Fruit fly (Drosophila melanogaster): Measurements from ENCODE around the gene S-Lap2.
A peak's percentile ranks its signal among the peaks of the same experiment; 100 is the strongest.

S-Lap2 gene

DNA sequence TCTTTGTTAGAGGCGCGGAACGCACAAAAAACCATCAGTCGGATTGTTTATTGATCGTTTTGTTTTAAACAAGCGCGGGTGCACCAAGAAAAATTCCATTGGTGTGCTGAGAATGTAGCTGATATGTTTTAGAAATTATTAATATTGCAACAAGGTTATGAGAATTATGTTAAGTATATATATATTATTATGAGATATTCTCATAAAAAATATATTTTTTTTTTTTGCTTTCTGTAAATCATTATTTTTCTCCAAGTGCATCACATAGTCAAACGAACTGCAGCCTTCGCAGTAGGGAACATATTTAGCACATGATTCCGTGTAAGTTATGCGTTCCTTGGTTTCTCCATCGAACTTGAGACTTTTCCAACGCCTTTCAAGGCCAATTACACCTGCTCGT lies 9.3 kb downstream of the S-Lap2 start (continued):
- TF ChIP-seq Trl (optimal IDR thresholded peaks at IDR 0.05) (no peak), Trl (GFP tag; optimal IDR thresholded peaks at IDR 0.05) (no peak), zfh1 (GFP tag; IDR thresholded peaks at IDR 0.05) (peak; percentile 72), CG30020 (tag; optimal IDR thresholded peaks at IDR 0.05) (no peak), CG14441 (GFP tag; IDR thresholded peaks at IDR 0.05) (peak; percentile 77), bigmax (GFP tag; optimal IDR thresholded peaks at IDR 0.05) (no peak), Kr (GFP tag; optimal IDR thresholded peaks at IDR 0.05) (no peak), Hr51 (GFP tag; optimal IDR thresholded peaks at IDR 0.05) (no peak), psq (GFP tag; optimal IDR thresholded peaks at IDR 0.05) (no peak), nau (GFP tag; optimal IDR thresholded peaks at IDR 0.05) (no peak), CG9609 (GFP tag; optimal IDR thresholded peaks at IDR 0.05) (no peak), Jarid2 (GFP tag; optimal IDR thresholded peaks at IDR 0.05) (peak; percentile 38), CG17612 (GFP tag; IDR thresholded peaks at IDR 0.05) (0 out of 2 replicates have a peak, but pooled peaks have one; percentile 29), cas (GFP tag; IDR thresholded peaks at IDR 0.05) (0 out of 2 replicates have a peak, but pooled peaks have one; percentile 11), CG7786 (GFP tag; optimal IDR thresholded peaks at IDR 0.05) (no peak), Side (GFP tag; optimal IDR thresholded peaks at IDR 0.05) (no peak), fd3F (GFP tag; optimal IDR thresholded peaks at IDR 0.05) (peak; percentile 16), CG18764 (GFP tag; optimal IDR thresholded peaks at IDR 0.05) (peak; percentile 19), trem (tag; optimal IDR thresholded peaks at IDR 0.05) (peak; percentile 58), CG18599 (GFP tag; optimal IDR thresholded peaks at IDR 0.05) (peak; percentile 60), Ssrp (tag; optimal IDR thresholded peaks at IDR 0.05) (peak; percentile 42), BtbVII (GFP tag; optimal IDR thresholded peaks at IDR 0.05) (no peak), Med (GFP tag) (peak; percentile 63), CG31365 (tag; optimal IDR thresholded peaks at IDR 0.05) (no peak), CG18011 (GFP tag; optimal IDR thresholded peaks at IDR 0.05) (no peak), CTCF (GFP tag; optimal IDR thresholded peaks at IDR 0.05) (no peak), cwo (GFP tag; optimal IDR thresholded peaks at IDR 0.05) (peak; percentile 37), hth (optimal IDR thresholded peaks at IDR 0.05) (no peak), unc-4 (GFP tag; IDR thresholded peaks at IDR 0.05; ENCODE audit: partially characterized antibody) (no peak), CG7987 (GFP tag; optimal IDR thresholded peaks at IDR 0.05) (no peak), Meics (GFP tag; optimal IDR thresholded peaks at IDR 0.05) (peak; percentile 59), CG8290 (GFP tag; optimal IDR thresholded peaks at IDR 0.05) (no peak), CG8290 (tag; optimal IDR thresholded peaks at IDR 0.05) (no peak), Oli (tag; optimal IDR thresholded peaks at IDR 0.05) (peak; percentile 55), CG9215 (GFP tag; IDR thresholded peaks at IDR 0.05) (peak; percentile 65; the same call in 1 of the 2 replicates), rib (GFP tag; IDR thresholded peaks at IDR 0.05) (peak; percentile 58; the same call in 1 of the 2 replicates), twi (tag; optimal IDR thresholded peaks at IDR 0.05) (peak; percentile 61), NK7.1 (GFP tag; optimal IDR thresholded peaks at IDR 0.05) (no peak), CG12236 (GFP tag; optimal IDR thresholded peaks at IDR 0.05) (no peak), CG8281 (tag; optimal IDR thresholded peaks at IDR 0.05) (peak; percentile 36), en (GFP tag; optimal IDR thresholded peaks at IDR 0.05) (no peak), CG2678 (tag; optimal IDR thresholded peaks at IDR 0.05) (peak; percentile 83), zen2 (GFP tag; IDR thresholded peaks at IDR 0.05; ENCODE audit: partially characterized antibody) (no peak), CG11696 (GFP tag; IDR thresholded peaks at IDR 0.05) (peak; percentile 66), CG6854 (GFP tag; optimal IDR thresholded peaks at IDR 0.05) (no peak), sima (GFP tag; optimal IDR thresholded peaks at IDR 0.05) (no peak), Hr39 (optimal IDR thresholded peaks at IDR 0.05) (no peak), CG15073 (GFP tag; optimal IDR thresholded peaks at IDR 0.05) (no peak), PHDP (tag; optimal IDR thresholded peaks at IDR 0.05) (peak; percentile 70), Dp (GFP tag; optimal IDR thresholded peaks at IDR 0.05) (no peak), nerfin-2 (GFP tag; IDR thresholded peaks at IDR 0.05; ENCODE audit: partially characterized antibody) (no peak), CG1602 (GFP tag; optimal IDR thresholded peaks at IDR 0.05) (no peak), CG33213 (GFP tag; optimal IDR thresholded peaks at IDR 0.05) (no peak)
